Fruit fly (Drosophila melanogaster) whole organism, wandering third instar larva: ENCODE results near the gene Lgr1.

Experiments used
- Jra ChIP-seq: sonication (Bioruptor generic); optimal IDR thresholded peaks from 2 replicates; lab custom pipeline; 2016; ENCODE audit warnings: missing biosample characterization, missing genetic modification characterization
- foxo ChIP-seq, 2 experiments: fragments of 200-800 bp; sonication (Bioruptor generic); optimal IDR thresholded peaks; 2 replicates in 1 of 2; 3 replicates in 1 of 2; lab custom pipeline; 2016 to 2017; ENCODE audit warnings: missing biosample characterization in 2 of 2, missing genetic modification characterization in 2 of 2
- pan ChIP-seq: fragments of >200 bp; optimal IDR thresholded peaks from 2 replicates; lab custom pipeline; 2017

DNA sequence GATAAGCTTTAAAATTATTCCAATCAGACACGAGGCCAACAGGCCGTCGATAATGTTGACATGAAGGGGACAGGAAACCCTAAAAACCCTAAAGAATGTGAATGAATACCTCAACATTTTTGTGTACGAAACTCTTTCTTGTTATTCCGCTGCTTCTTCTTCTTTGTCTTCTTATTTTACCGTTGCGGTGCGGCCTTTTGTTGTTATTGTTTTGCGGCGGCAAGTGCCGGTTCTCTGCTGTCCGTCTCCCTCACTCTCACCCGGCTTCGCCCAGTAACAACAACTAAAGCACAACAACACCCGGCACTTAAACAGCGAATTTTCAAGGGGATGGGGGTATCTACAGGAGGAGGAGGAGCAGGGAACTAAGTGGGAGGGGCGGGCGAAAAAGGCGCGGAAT lies 11.2 kb upstream of the Lgr1 start:
- TF ChIP-seq foxo (GFP tag; optimal IDR thresholded peaks at IDR 0.05; lab: Kevin White, UChicago) (no peak), pan (no peak), Jra (GFP tag; lab: Kevin White, UChicago) (no peak)
